Fruit fly (Drosophila melanogaster) whole organism, embryonic: ENCODE data around the gene CG7352.

Experiments used
- CG10543 ChIP-seq: fragments of 200-800 bp; sonication (Bioruptor generic); optimal IDR thresholded peaks from 3 replicates; lab custom pipeline; 2017; ENCODE audit warnings: missing biosample characterization, mild to moderate bottlenecking, missing genetic modification characterization, moderate library complexity
- CG11093 ChIP-seq: fragments of 200-800 bp; sonication (Bioruptor generic); IDR thresholded peaks from 3 replicates; pipeline ENCODE4 v1.3.6; 2022; ENCODE audit warnings: missing biosample characterization, missing genetic modification characterization
- CG11696 ChIP-seq: fragments of 200-800 bp; sonication (Bioruptor generic); IDR thresholded peaks from 2 replicates; pipeline ENCODE4 v1.3.6; 2022; ENCODE audit warnings: missing biosample characterization, missing genetic modification characterization
- CG12071 ChIP-seq: fragments of 200-800 bp; sonication (Bioruptor generic); optimal IDR thresholded peaks from 3 replicates; lab custom pipeline; 2018; ENCODE audit warnings: missing biosample characterization, mild to moderate bottlenecking, missing genetic modification characterization
- CG12219 ChIP-seq: fragments of 200-800 bp; sonication (Bioruptor generic); optimal IDR thresholded peaks from 3 replicates; lab custom pipeline; 2018; ENCODE audit warnings: missing biosample characterization, mild to moderate bottlenecking, missing genetic modification characterization
- CG12769 ChIP-seq: fragments of 200-800 bp; sonication (Bioruptor generic); optimal IDR thresholded peaks from 2 replicates; lab custom pipeline; 2019; ENCODE audit warnings: missing biosample characterization, mild to moderate bottlenecking, missing genetic modification characterization, moderate library complexity
- CG16779 ChIP-seq: fragments of 200-800 bp; sonication (Bioruptor generic); IDR thresholded peaks from 2 replicates; pipeline ENCODE4 v1.3.6; 2022; ENCODE audit warnings: missing biosample characterization, missing genetic modification characterization
- CG2116 ChIP-seq: fragments of 200-800 bp; sonication (Bioruptor generic); optimal IDR thresholded peaks from 3 replicates; lab custom pipeline; 2018; ENCODE audit warnings: missing biosample characterization, mild to moderate bottlenecking, missing genetic modification characterization
- CG30020 ChIP-seq: fragments of 200-800 bp; optimal IDR thresholded peaks from 2 replicates; lab custom pipeline; 2019; ENCODE audit warnings: missing biosample characterization, mild to moderate bottlenecking, missing genetic modification characterization, moderate library complexity
- CG32767 ChIP-seq: fragments of 200-800 bp; sonication (Bioruptor generic); IDR thresholded peaks from 2 replicates; pipeline ENCODE4 v1.3.6; 2022; ENCODE audit warnings: missing biosample characterization, missing genetic modification characterization
- CG33213 ChIP-seq: fragments of 200-800 bp; sonication (Bioruptor generic); optimal IDR thresholded peaks from 3 replicates; lab custom pipeline; 2016; ENCODE audit warnings: missing biosample characterization, missing genetic modification characterization
- CG34422 ChIP-seq: fragments of 200-800 bp; sonication (Bioruptor generic); IDR thresholded peaks from 3 replicates; pipeline ENCODE4 v1.3.6; 2022; ENCODE audit warnings: missing biosample characterization, missing genetic modification characterization
- CG4820 ChIP-seq: fragments of 200-800 bp; sonication (Bioruptor generic); optimal IDR thresholded peaks from 3 replicates; lab custom pipeline; 2016; ENCODE audit warnings: missing biosample characterization, missing genetic modification characterization
- CG5180 ChIP-seq: fragments of 200-800 bp; sonication (Bioruptor generic); optimal IDR thresholded peaks from 3 replicates; lab custom pipeline; 2017; ENCODE audit warnings: missing biosample characterization, missing genetic modification characterization, mild to moderate bottlenecking, moderate library complexity, missing genetic modification reagents
- CG6689 ChIP-seq: fragments of 200-800 bp; sonication (Bioruptor generic); IDR thresholded peaks from 2 replicates; pipeline ENCODE4 v1.3.6; 2022; ENCODE audit warnings: missing biosample characterization, missing genetic modification characterization
- CG7271 ChIP-seq: fragments of 200-800 bp; sonication (Bioruptor generic); optimal IDR thresholded peaks from 2 replicates; lab custom pipeline; 2018; ENCODE audit warnings: missing biosample characterization, mild to moderate bottlenecking, missing genetic modification characterization, moderate library complexity
- CG7786 ChIP-seq: fragments of 200-800 bp; sonication (Bioruptor generic); optimal IDR thresholded peaks from 2 replicates; lab custom pipeline; 2016; ENCODE audit warnings: missing biosample characterization, missing genetic modification characterization
- CG8478 ChIP-seq: fragments of >200 bp; optimal IDR thresholded peaks from 2 replicates; lab custom pipeline; 2018
- CG8924 ChIP-seq: fragments of 200-800 bp; optimal IDR thresholded peaks from 3 replicates; lab custom pipeline; 2019; ENCODE audit warnings: missing biosample characterization, mild to moderate bottlenecking, missing genetic modification characterization, moderate library complexity
- CG9817 ChIP-seq: fragments of 200-800 bp; sonication (Bioruptor generic); optimal IDR thresholded peaks from 2 replicates; lab custom pipeline; 2018; ENCODE audit warnings: missing biosample characterization, mild to moderate bottlenecking, missing genetic modification characterization, moderate library complexity
- Chrac-16 ChIP-seq: fragments of 200-800 bp; sonication (Bioruptor generic); optimal IDR thresholded peaks from 3 replicates; lab custom pipeline; 2016; ENCODE audit warnings: missing biosample characterization, missing genetic modification characterization
- D19A ChIP-seq: fragments of 200-800 bp; optimal IDR thresholded peaks from 3 replicates; lab custom pipeline; 2019; ENCODE audit warnings: missing biosample characterization, mild to moderate bottlenecking, missing genetic modification characterization, moderate library complexity
- Deaf1 ChIP-seq: fragments of 200-800 bp; optimal IDR thresholded peaks from 3 replicates; lab custom pipeline; 2019; ENCODE audit warnings: missing biosample characterization, mild to moderate bottlenecking, missing genetic modification characterization, moderate library complexity
- E2f2 ChIP-seq: fragments of 200-800 bp; sonication (Bioruptor generic); IDR thresholded peaks from 2 replicates; pipeline ENCODE4 v1.3.6; 2022; ENCODE audit warnings: missing biosample characterization, missing genetic modification characterization
- HLH4C ChIP-seq: fragments of 200-800 bp; sonication (Bioruptor generic); IDR thresholded peaks from 3 replicates; pipeline ENCODE4 v1.3.6; 2022; ENCODE audit warnings: missing biosample characterization, missing genetic modification characterization; ENCODE audit not compliant: partially characterized antibody
- Hr51 ChIP-seq, 2 experiments: fragments of 200-800 bp; sonication (Bioruptor generic); optimal IDR thresholded peaks; 2 replicates in 1 of 2; 3 replicates in 1 of 2; lab custom pipeline; 2016 to 2018; ENCODE audit warnings: missing biosample characterization in 2 of 2, missing genetic modification characterization in 2 of 2, mild to moderate bottlenecking in 1 of 2, moderate library complexity in 1 of 2
- Hr78 ChIP-seq, 2 experiments: fragments of 200-800 bp in 1 of 2; fragments of >200 bp in 1 of 2; sonication (Bioruptor generic) in 1 of 2; optimal IDR thresholded peaks; 2 replicates each; lab custom pipeline; 2017 to 2019; ENCODE audit warnings: missing biosample characterization in 2 of 2, missing genetic modification characterization in 2 of 2, mild to moderate bottlenecking in 1 of 2, moderate library complexity in 1 of 2
- MBD-R2 ChIP-seq: fragments of 200-800 bp; sonication (Bioruptor generic); IDR thresholded peaks from 2 replicates; pipeline ENCODE4 v1.3.6; 2022; ENCODE audit warnings: missing biosample characterization, missing genetic modification characterization
- Pdp1 ChIP-seq, 2 experiments: fragments of 200-800 bp; sonication (Bioruptor generic); optimal IDR thresholded peaks; 3 replicates each; lab custom pipeline; 2016; ENCODE audit warnings: missing biosample characterization in 2 of 2, missing genetic modification characterization in 2 of 2, mild to moderate bottlenecking in 1 of 2, moderate library complexity in 1 of 2
- cwo ChIP-seq: fragments of 200-800 bp; sonication (Bioruptor generic); optimal IDR thresholded peaks from 3 replicates; lab custom pipeline; 2017; ENCODE audit warnings: missing biosample characterization, missing genetic modification characterization, mild to moderate bottlenecking, moderate library complexity, missing genetic modification reagents
- emc ChIP-seq: fragments of 200-800 bp; sonication (Bioruptor generic); optimal IDR thresholded peaks from 2 replicates; lab custom pipeline; 2016; ENCODE audit warnings: missing biosample characterization, missing genetic modification characterization
- eve ChIP-seq, 2 experiments: fragments of >200 bp; optimal IDR thresholded peaks; 2 replicates each; lab custom pipeline; 2017; ENCODE audit warnings: missing biosample characterization in 2 of 2, missing genetic modification characterization in 2 of 2
- fd102C ChIP-seq: fragments of 200-800 bp; sonication (Bioruptor generic); optimal IDR thresholded peaks from 2 replicates; lab custom pipeline; 2018; ENCODE audit warnings: missing biosample characterization, mild to moderate bottlenecking, missing genetic modification characterization, moderate library complexity
- fu2 ChIP-seq: fragments of 200-800 bp; sonication (Bioruptor generic); optimal IDR thresholded peaks from 2 replicates; lab custom pipeline; 2016; ENCODE audit warnings: missing biosample characterization, missing genetic modification characterization
- ham ChIP-seq: fragments of 200-800 bp; sonication (Bioruptor generic); IDR thresholded peaks from 2 replicates; pipeline ENCODE4 v1.3.6; 2022; ENCODE audit warnings: missing biosample characterization, missing genetic modification characterization
- insv ChIP-seq, 2 experiments: fragments of 200-800 bp; sonication (Bioruptor generic); optimal IDR thresholded peaks; 3 replicates each; lab custom pipeline; 2016 to 2018; ENCODE audit warnings: missing biosample characterization in 2 of 2, missing genetic modification characterization in 2 of 2
- kay ChIP-seq: fragments of 200-800 bp; sonication (Bioruptor generic); optimal IDR thresholded peaks from 2 replicates; lab custom pipeline; 2016; ENCODE audit warnings: missing biosample characterization, missing genetic modification characterization
- klu ChIP-seq: fragments of 200-800 bp; sonication (Bioruptor generic); IDR thresholded peaks from 2 replicates; pipeline ENCODE4 v1.3.6; 2022; ENCODE audit warnings: missing biosample characterization, missing genetic modification characterization
- mirr ChIP-seq: fragments of 200-800 bp; sonication (Bioruptor generic); optimal IDR thresholded peaks from 3 replicates; lab custom pipeline; 2018; ENCODE audit warnings: missing biosample characterization, mild to moderate bottlenecking, missing genetic modification characterization
- nau ChIP-seq: fragments of 200-800 bp; sonication (Bioruptor generic); optimal IDR thresholded peaks from 3 replicates; lab custom pipeline; 2017; ENCODE audit warnings: missing biosample characterization, mild to moderate bottlenecking, missing genetic modification characterization, missing genetic modification reagents
- nerfin-1 ChIP-seq: fragments of 200-800 bp; sonication (Bioruptor generic); optimal IDR thresholded peaks from 3 replicates; lab custom pipeline; 2019; ENCODE audit warnings: missing biosample characterization, mild to moderate bottlenecking, missing genetic modification characterization, moderate library complexity
- pfk ChIP-seq: fragments of 200-800 bp; sonication (Bioruptor generic); optimal IDR thresholded peaks from 2 replicates; lab custom pipeline; 2018; ENCODE audit warnings: missing biosample characterization, mild to moderate bottlenecking, missing genetic modification characterization, moderate library complexity
- rib ChIP-seq: fragments of 200-800 bp; sonication (Bioruptor generic); IDR thresholded peaks from 2 replicates; pipeline ENCODE4 v1.3.6; 2022; ENCODE audit warnings: missing biosample characterization, missing genetic modification characterization
- scrt ChIP-seq: fragments of 200-800 bp; sonication (Bioruptor generic); optimal IDR thresholded peaks from 2 replicates; lab custom pipeline; 2018; ENCODE audit warnings: missing biosample characterization, mild to moderate bottlenecking, missing genetic modification characterization, moderate library complexity
- sd ChIP-seq: fragments of 200-800 bp; sonication (Bioruptor generic); optimal IDR thresholded peaks from 3 replicates; lab custom pipeline; 2018; ENCODE audit warnings: missing biosample characterization, mild to moderate bottlenecking, missing genetic modification characterization, moderate library complexity
- sens ChIP-seq: fragments of 200-800 bp; sonication (Bioruptor generic); peaks from one replicate; lab custom pipeline; 2016; ENCODE audit warnings: missing biosample characterization, missing genetic modification characterization
- tin ChIP-seq: fragments of 200-800 bp; sonication (Bioruptor generic); optimal IDR thresholded peaks from 3 replicates; lab custom pipeline; 2016; ENCODE audit warnings: missing biosample characterization, missing genetic modification characterization
- vvl ChIP-seq: fragments of 200-800 bp; sonication (Bioruptor generic); IDR thresholded peaks from 2 replicates; pipeline ENCODE4 v1.3.6; 2022; ENCODE audit warnings: missing biosample characterization, missing genetic modification characterization

Gene CG7352

dm6 chr3R:8357372-8357992, 10.1 kb downstream of the CG7352 start (continued):
- TF ChIP-seq E2f2 (peak; percentile 37; the same call in 1 of the 2 replicates), CG33213 (no peak), vvl (peak; percentile 57), kay (peak; percentile 20), sd (peak; percentile 83), sens (GFP tag; lab: Kevin White, UChicago) (peak; percentile 59), Hr78 (GFP tag; optimal IDR thresholded peaks at IDR 0.05; lab: Kevin White, UChicago) (no peak), CG12071 (GFP tag; lab: Kevin White, UChicago) (peak; percentile 2), CG34422 (GFP tag; lab: Robert Waterston, UW) (peak; percentile 28; the same call in 1 of the 3 replicates), CG32767 (peak; percentile 77; the same call in 1 of the 2 replicates), CG12769 (tag; lab: Kevin White, UChicago) (peak; percentile 40), CG5180 (GFP tag; lab: Kevin White, UChicago) (peak; percentile 18), Deaf1 (tag; lab: Kevin White, UChicago) (peak; percentile 69), scrt (peak; percentile 29), eve (GFP tag; optimal IDR thresholded peaks at IDR 0.05; lab: Kevin White, UChicago) (peak in 1 of 2 experiments; percentile 73), mirr (GFP tag; lab: Kevin White, UChicago) (peak; percentile 37), Pdp1 (GFP tag; optimal IDR thresholded peaks at IDR 0.05; lab: Kevin White, UChicago) (peak in 1 of 2 experiments; percentile 73), CG10543 (GFP tag; lab: Kevin White, UChicago) (peak; percentile 71), CG12219 (no peak)

- TF ChIP-seq insv (GFP tag; optimal IDR thresholded peaks at IDR 0.05; lab: Kevin White, UChicago): peak in 1 of 2 experiments; percentile 31
- TF ChIP-seq CG6689: no peak
- no peak for TF ChIP-seq emc (GFP tag; lab: Kevin White, UChicago)
- TF ChIP-seq ham (GFP tag; lab: Robert Waterston, UW): no peak
Observed at dm6 chr3R:8358004-8358403, 10.6 kb downstream of the CG7352 start.

dm6 chr3R:8362259-8362876, 15.0 kb downstream of the CG7352 start, which contains the start of the genes Veneno and CG7963:
TSS of gene Veneno (minus strand) at chr3R:8362554.
TSS of gene CG7963 (plus strand) at chr3R:8362826.
- peak; percentile 58 for TF ChIP-seq CG2116 (GFP tag; lab: Kevin White, UChicago)
- peak; percentile 30 for TF ChIP-seq nerfin-1 (tag; lab: Kevin White, UChicago)
- TF ChIP-seq Chrac-16 (GFP tag; lab: Kevin White, UChicago): no peak
- TF ChIP-seq D19A: peak; percentile 43
- TF ChIP-seq CG8924 (tag; lab: Kevin White, UChicago): peak; percentile 31
- TF ChIP-seq tin (GFP tag; lab: Kevin White, UChicago): peak; percentile 17
- TF ChIP-seq CG7786 (GFP tag; lab: Kevin White, UChicago): no peak
- TF ChIP-seq rib (GFP tag; lab: Robert Waterston, UW): no peak
- TF ChIP-seq CG16779 (GFP tag; lab: Robert Waterston, UW): no peak
- TF ChIP-seq klu (GFP tag; lab: Robert Waterston, UW): no peak
- TF ChIP-seq CG7271 (tag; lab: Kevin White, UChicago): peak; percentile 24
- TF ChIP-seq fu2 (GFP tag; lab: Kevin White, UChicago): no peak
- no peak for TF ChIP-seq CG11093
- TF ChIP-seq pfk (GFP tag; lab: Kevin White, UChicago): no peak
- TF ChIP-seq Hr51 (GFP tag; optimal IDR thresholded peaks at IDR 0.05; lab: Kevin White, UChicago): no peak
- TF ChIP-seq fd102C: no peak
- no peak for TF ChIP-seq HLH4C (GFP tag; lab: Robert Waterston, UW)
- no peak for TF ChIP-seq cwo (GFP tag; lab: Kevin White, UChicago)
- peak; percentile 19 for TF ChIP-seq CG9817 (tag; lab: Kevin White, UChicago)
- no peak for TF ChIP-seq nau
- peak; percentile 60 for TF ChIP-seq MBD-R2
- no peak for TF ChIP-seq CG8478 (lab: Kevin White, UChicago)
- peak; percentile 18 for TF ChIP-seq CG4820
- no peak for TF ChIP-seq CG11696 (GFP tag; lab: Robert Waterston, UW)
- TF ChIP-seq CG30020: peak; percentile 93
